Worm (Caenorhabditis elegans): ENCODE measurements around the gene clec-74.

- TF ChIP-seq blmp-1 (tag; optimal IDR thresholded peaks at IDR 0.05): no peak
- TF ChIP-seq Y116A8C.19 (tag; optimal IDR thresholded peaks at IDR 0.05; ENCODE audit: borderline replicate concordance): no peak
These were observed 30.7 kb upstream of the clec-74 start, which contains the start of gene clec-68 for ce11 chrIV:3926117-3926516.
